Fruit fly (Drosophila melanogaster) whole organism, embryonic: ENCODE data around the gene Pop5.

Source experiments
- mam ChIP-seq: fragments of 200-800 bp; sonication (Bioruptor generic); optimal IDR thresholded peaks from 3 replicates; lab custom pipeline; 2016; ENCODE audit warnings: missing biosample characterization, missing genetic modification characterization
- sc ChIP-seq, 3 experiments: fragments of >200 bp in 2 of 3; fragments of 200-800 bp in 1 of 3; sonication (Bioruptor generic) in 1 of 3; optimal IDR thresholded peaks; 2 replicates in 2 of 3; 3 replicates in 1 of 3; lab custom pipeline; 2017; ENCODE audit warnings: mild to moderate bottlenecking in 1 of 3, missing biosample characterization in 1 of 3, missing genetic modification characterization in 1 of 3, missing genetic modification reagents in 1 of 3
- tll ChIP-seq, 2 experiments: fragments of 200-800 bp in 1 of 2; fragments of >200 bp in 1 of 2; sonication (Bioruptor generic) in 1 of 2; optimal IDR thresholded peaks; 2 replicates each; lab custom pipeline; 2017 to 2019; ENCODE audit warnings: missing biosample characterization in 2 of 2, missing genetic modification characterization in 2 of 2, mild to moderate bottlenecking in 1 of 2, moderate library complexity in 1 of 2

DNA sequence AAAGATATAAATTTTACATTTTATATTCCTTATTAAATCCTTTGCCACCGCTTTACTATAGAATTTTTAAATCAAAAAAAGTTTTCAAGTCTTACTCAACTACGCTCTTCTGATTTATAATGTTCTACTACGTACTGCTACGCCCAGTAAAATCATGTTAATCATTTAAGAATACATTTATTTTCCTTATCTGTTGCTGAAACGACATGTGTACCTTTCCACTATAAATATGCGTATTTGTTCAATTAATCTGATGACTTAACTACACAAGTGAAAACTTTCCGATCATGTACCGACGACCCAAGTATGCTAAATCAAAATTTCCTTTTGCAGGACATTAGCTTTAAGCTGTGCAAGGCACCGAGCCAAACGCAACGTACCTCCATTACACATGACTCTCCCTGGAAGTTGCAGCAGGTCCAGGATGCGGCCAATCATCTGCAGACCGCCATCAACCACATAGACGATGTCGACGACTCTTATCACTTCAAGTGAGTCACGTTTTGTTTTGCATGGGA is 7.6 kb upstream of the Pop5 start:
- TF ChIP-seq sc (optimal IDR thresholded peaks at IDR 0.05; lab: Kevin White, UChicago) (no peak), sc (GFP tag; optimal IDR thresholded peaks at IDR 0.05; lab: Kevin White, UChicago) (peak; percentile 29), tll (GFP tag; optimal IDR thresholded peaks at IDR 0.05; lab: Kevin White, UChicago) (no peak), mam (GFP tag; lab: Kevin White, UChicago) (no peak)
